Fruit fly (Drosophila melanogaster): ENCODE results near the gene Tl.
A peak's percentile ranks its signal among the peaks of the same experiment; 100 is the strongest.

DNA sequence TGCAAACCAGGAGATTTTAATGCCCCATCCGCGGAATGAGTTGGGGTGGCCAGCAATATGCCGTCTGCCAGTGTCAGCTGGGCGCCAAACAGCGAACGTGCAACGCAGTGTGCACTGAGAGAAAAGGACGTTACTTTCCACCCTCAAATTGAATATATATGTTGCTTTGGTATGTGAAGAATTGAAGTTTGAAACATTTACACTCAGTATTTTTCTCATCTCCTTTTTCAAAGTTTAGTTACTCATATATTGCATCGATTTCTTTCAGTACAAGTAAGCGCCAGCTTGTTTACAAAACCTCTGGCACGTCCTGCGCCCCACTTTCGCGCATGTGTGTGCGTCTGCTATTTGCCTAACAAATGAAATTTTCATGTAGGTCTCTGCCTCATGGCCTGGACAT is 60.4 kb downstream of the Tl start:
- peak; percentile 47; the same call in 1 of the 2 replicates for TF ChIP-seq Atf6 (GFP tag; IDR thresholded peaks at IDR 0.05)
- TF ChIP-seq eyg (GFP tag; optimal IDR thresholded peaks at IDR 0.05), result no peak
- TF ChIP-seq CG15269 (tag; optimal IDR thresholded peaks at IDR 0.05), result peak; percentile 23
- TF ChIP-seq crc (GFP tag; optimal IDR thresholded peaks at IDR 0.05), result peak; percentile 62
- no peak for TF ChIP-seq CG13287 (GFP tag; IDR thresholded peaks at IDR 0.05; ENCODE audit: partially characterized antibody)
